Fruit fly (Drosophila melanogaster) whole organism, embryonic: ENCODE results near the gene rin.

ENCODE experiments used
- ATbp ChIP-seq: fragments of 200-800 bp; sonication (Bioruptor generic); optimal IDR thresholded peaks from 2 replicates; lab custom pipeline; 2017; ENCODE audit warnings: missing biosample characterization, mild to moderate bottlenecking, missing genetic modification characterization, missing genetic modification reagents
- CG10321 ChIP-seq: fragments of 200-800 bp; sonication (Bioruptor generic); IDR thresholded peaks from 2 replicates; pipeline ENCODE4 v1.3.6; 2022; ENCODE audit warnings: missing biosample characterization, missing genetic modification characterization
- CG11398 ChIP-seq: fragments of 200-800 bp; sonication (Bioruptor generic); optimal IDR thresholded peaks from 2 replicates; lab custom pipeline; 2016; ENCODE audit warnings: missing biosample characterization, missing genetic modification characterization
- CG11696 ChIP-seq: fragments of 200-800 bp; sonication (Bioruptor generic); IDR thresholded peaks from 2 replicates; pipeline ENCODE4 v1.3.6; 2022; ENCODE audit warnings: missing biosample characterization, missing genetic modification characterization
- CG15514 ChIP-seq: fragments of 200-800 bp; sonication (Bioruptor generic); optimal IDR thresholded peaks from 3 replicates; lab custom pipeline; 2017; ENCODE audit warnings: missing biosample characterization, missing genetic modification characterization, mild to moderate bottlenecking, moderate library complexity, missing genetic modification reagents
- CG15696 ChIP-seq: fragments of 200-800 bp; sonication (Bioruptor generic); optimal IDR thresholded peaks from 2 replicates; lab custom pipeline; 2019; ENCODE audit warnings: missing biosample characterization, mild to moderate bottlenecking, missing genetic modification characterization, moderate library complexity
- CG1792 ChIP-seq: fragments of 200-800 bp; sonication (Bioruptor generic); optimal IDR thresholded peaks from 2 replicates; lab custom pipeline; 2016; ENCODE audit warnings: missing biosample characterization, missing genetic modification characterization
- CG18262 ChIP-seq: fragments of 200-800 bp; optimal IDR thresholded peaks from 3 replicates; lab custom pipeline; 2019; ENCODE audit warnings: missing biosample characterization, mild to moderate bottlenecking, missing genetic modification characterization, moderate library complexity
- CG2712 ChIP-seq: fragments of 200-800 bp; optimal IDR thresholded peaks from 3 replicates; lab custom pipeline; 2019; ENCODE audit warnings: missing biosample characterization, mild to moderate bottlenecking, missing genetic modification characterization, moderate library complexity
- CG31224 ChIP-seq: fragments of 200-800 bp; sonication (Bioruptor generic); IDR thresholded peaks from 2 replicates; pipeline ENCODE4 v1.3.6; 2022; ENCODE audit warnings: missing biosample characterization, missing genetic modification characterization
- CG32772 ChIP-seq: fragments of 200-800 bp; sonication (Bioruptor generic); IDR thresholded peaks from 2 replicates; pipeline ENCODE4 v1.3.6; 2022; ENCODE audit warnings: missing biosample characterization, missing genetic modification characterization
- CG4854 ChIP-seq: fragments of 200-800 bp; sonication (Bioruptor generic); optimal IDR thresholded peaks from 2 replicates; lab custom pipeline; 2016; ENCODE audit warnings: missing biosample characterization, missing genetic modification characterization, inconsistent platforms
- CG6175 ChIP-seq: fragments of 200-800 bp; sonication (Bioruptor generic); IDR thresholded peaks from 3 replicates; pipeline ENCODE4 v1.3.6; 2022; ENCODE audit warnings: missing biosample characterization, missing genetic modification characterization
- CG6683 ChIP-seq: fragments of 200-800 bp; sonication (Bioruptor generic); optimal IDR thresholded peaks from 2 replicates; lab custom pipeline; 2017; ENCODE audit warnings: missing biosample characterization, mild to moderate bottlenecking, missing genetic modification characterization, missing genetic modification reagents
- CG7839 ChIP-seq: fragments of 200-800 bp; sonication (Bioruptor generic); optimal IDR thresholded peaks from 3 replicates; lab custom pipeline; 2018; ENCODE audit warnings: missing biosample characterization, mild to moderate bottlenecking, missing genetic modification characterization, moderate library complexity
- CG8359 ChIP-seq: fragments of 200-800 bp; sonication (Bioruptor generic); optimal IDR thresholded peaks from 2 replicates; lab custom pipeline; 2017; ENCODE audit warnings: missing biosample characterization, mild to moderate bottlenecking, missing genetic modification characterization, borderline replicate concordance
- CG9215 ChIP-seq: fragments of 200-800 bp; sonication (Bioruptor generic); IDR thresholded peaks from 2 replicates; pipeline ENCODE4 v1.3.6; 2022; ENCODE audit warnings: missing biosample characterization, missing genetic modification characterization
- CTCF ChIP-seq: fragments of 200-800 bp; sonication (Bioruptor generic); optimal IDR thresholded peaks from 2 replicates; lab custom pipeline; 2017; ENCODE audit warnings: missing biosample characterization, mild to moderate bottlenecking, missing genetic modification characterization, moderate library complexity
- CrebB ChIP-seq: fragments of 200-800 bp; sonication (Bioruptor generic); optimal IDR thresholded peaks from 3 replicates; lab custom pipeline; 2018; ENCODE audit warnings: missing biosample characterization, mild to moderate bottlenecking, missing genetic modification characterization
- Dll ChIP-seq: fragments of 200-800 bp; sonication (Bioruptor generic); IDR thresholded peaks from 4 replicates; pipeline ENCODE4 v1.3.6; 2022; ENCODE audit warnings: missing biosample characterization, missing genetic modification characterization; ENCODE audit not compliant: partially characterized antibody
- Dref ChIP-seq: fragments of 200-800 bp; sonication (Bioruptor generic); IDR thresholded peaks from 2 replicates; pipeline ENCODE4 v1.3.6; 2022; ENCODE audit warnings: missing biosample characterization, missing genetic modification characterization
- GATAe ChIP-seq: fragments of 200-800 bp; sonication (Bioruptor generic); conservative IDR thresholded peaks from 2 replicates; pipeline ENCODE4 v1.3.6; 2022; ENCODE audit warnings: missing biosample characterization, missing genetic modification characterization
- Gsc ChIP-seq: fragments of 200-800 bp; sonication (Bioruptor generic); IDR thresholded peaks from 2 replicates; pipeline ENCODE4 v1.3.6; 2022; ENCODE audit warnings: missing biosample characterization, missing genetic modification characterization
- H15 ChIP-seq: fragments of 200-800 bp; sonication (Bioruptor generic); IDR thresholded peaks from 3 replicates; pipeline ENCODE4 v1.3.6; 2022; ENCODE audit warnings: missing biosample characterization, missing genetic modification characterization
- Hr3 ChIP-seq: fragments of 200-800 bp; sonication (Bioruptor generic); optimal IDR thresholded peaks from 3 replicates; lab custom pipeline; 2016; ENCODE audit warnings: missing biosample characterization, missing genetic modification characterization
- Hsf ChIP-seq: fragments of 200-800 bp; sonication (Bioruptor generic); optimal IDR thresholded peaks from 3 replicates; lab custom pipeline; 2016; ENCODE audit warnings: missing biosample characterization, missing genetic modification characterization
- Kr ChIP-seq: fragments of 200-800 bp; sonication (Bioruptor generic); optimal IDR thresholded peaks from 2 replicates; lab custom pipeline; 2017; ENCODE audit warnings: missing biosample characterization, mild to moderate bottlenecking, missing genetic modification characterization
- Nf-YA ChIP-seq: fragments of 200-800 bp; sonication (Bioruptor generic); IDR thresholded peaks from 2 replicates; pipeline ENCODE4 v1.3.6; 2022; ENCODE audit warnings: missing biosample characterization, missing genetic modification characterization
- Sox102F ChIP-seq: fragments of 200-800 bp; sonication (Bioruptor generic); optimal IDR thresholded peaks from 2 replicates; lab custom pipeline; 2018; ENCODE audit warnings: missing biosample characterization, mild to moderate bottlenecking, missing genetic modification characterization, moderate library complexity
- TFAM ChIP-seq: fragments of 200-800 bp; sonication (Bioruptor generic); optimal IDR thresholded peaks from 2 replicates; lab custom pipeline; 2017; ENCODE audit warnings: missing biosample characterization, missing genetic modification characterization, inconsistent platforms
- al ChIP-seq: fragments of 200-800 bp; sonication (Bioruptor generic); IDR thresholded peaks from 2 replicates; pipeline ENCODE4 v1.3.6; 2022; ENCODE audit warnings: missing biosample characterization, missing genetic modification characterization
- corto ChIP-seq: fragments of 200-800 bp; sonication (Bioruptor generic); optimal IDR thresholded peaks from 2 replicates; lab custom pipeline; 2016; ENCODE audit warnings: missing biosample characterization, mild to moderate bottlenecking, missing genetic modification characterization, moderate library complexity
- crp ChIP-seq, 2 experiments: fragments of 200-800 bp; sonication (Bioruptor generic); optimal IDR thresholded peaks; 2 replicates in 1 of 2; 3 replicates in 1 of 2; lab custom pipeline; 2017; ENCODE audit warnings: missing biosample characterization in 2 of 2, missing genetic modification characterization in 2 of 2, mild to moderate bottlenecking in 1 of 2, moderate library complexity in 1 of 2
- dati ChIP-seq: fragments of 200-800 bp; sonication (Bioruptor generic); IDR thresholded peaks from 2 replicates; pipeline ENCODE4 v1.3.6; 2022; ENCODE audit warnings: missing biosample characterization, missing genetic modification characterization
- en ChIP-seq: fragments of 200-800 bp; sonication (Bioruptor generic); optimal IDR thresholded peaks from 2 replicates; lab custom pipeline; 2016; ENCODE audit warnings: missing biosample characterization, missing genetic modification characterization
- gcm ChIP-seq: fragments of 200-800 bp; sonication (Bioruptor generic); optimal IDR thresholded peaks from 2 replicates; lab custom pipeline; 2019; ENCODE audit warnings: missing biosample characterization, mild to moderate bottlenecking, missing genetic modification characterization, moderate library complexity
- gsb ChIP-seq: fragments of 200-800 bp; sonication (Bioruptor generic); IDR thresholded peaks from 2 replicates; pipeline ENCODE4 v1.3.6; 2022; ENCODE audit warnings: missing biosample characterization, missing genetic modification characterization
- her ChIP-seq: fragments of 200-800 bp; sonication (Bioruptor generic); optimal IDR thresholded peaks from 2 replicates; lab custom pipeline; 2016; ENCODE audit warnings: missing biosample characterization, missing genetic modification characterization
- lov ChIP-seq, 2 experiments: fragments of 200-800 bp in 1 of 2; fragments of >200 bp in 1 of 2; sonication (Bioruptor generic) in 1 of 2; IDR thresholded peaks in 1 of 2; optimal IDR thresholded peaks in 1 of 2; 2 replicates in 1 of 2; 3 replicates in 1 of 2; pipeline versions ENCODE4 v1.3.6 to Lab custom; 2017 to 2022; ENCODE audit warnings: missing biosample characterization in 1 of 2, missing genetic modification characterization in 1 of 2
- luna ChIP-seq: fragments of 200-800 bp; sonication (Bioruptor generic); optimal IDR thresholded peaks from 2 replicates; lab custom pipeline; 2016; ENCODE audit warnings: missing biosample characterization, missing genetic modification characterization
- pan ChIP-seq, 4 experiments: fragments of >200 bp in 3 of 4; fragments of 200-800 bp in 1 of 4; sonication (Bioruptor generic) in 1 of 4; optimal IDR thresholded peaks in 3 of 4; IDR thresholded peaks in 1 of 4; 2 replicates each; pipeline versions ENCODE4 v1.3.6 to Lab custom; 2017 to 2022; ENCODE audit warnings: missing biosample characterization in 2 of 4, missing genetic modification characterization in 2 of 4, mixed read lengths in 1 of 4
- prd ChIP-seq, 3 experiments: fragments of >200 bp in 2 of 3; fragments of 200-800 bp in 1 of 3; sonication (Bioruptor generic) in 1 of 3; optimal IDR thresholded peaks in 2 of 3; IDR thresholded peaks in 1 of 3; 2 replicates in 2 of 3; 3 replicates in 1 of 3; pipeline versions ENCODE4 v1.3.6 to Lab custom; 2017 to 2022; ENCODE audit warnings: missing biosample characterization in 1 of 3, missing genetic modification characterization in 1 of 3
- sima ChIP-seq: fragments of 200-800 bp; sonication (Bioruptor generic); optimal IDR thresholded peaks from 2 replicates; lab custom pipeline; 2016; ENCODE audit warnings: missing biosample characterization, missing genetic modification characterization
- sob ChIP-seq: fragments of 200-800 bp; sonication (Bioruptor generic); IDR thresholded peaks from 2 replicates; pipeline ENCODE4 v1.3.6; 2022; ENCODE audit warnings: missing biosample characterization, missing genetic modification characterization
- trem ChIP-seq: fragments of 200-800 bp; optimal IDR thresholded peaks from 3 replicates; lab custom pipeline; 2019; ENCODE audit warnings: missing biosample characterization, mild to moderate bottlenecking, missing genetic modification characterization, moderate library complexity
- tx ChIP-seq: fragments of 200-800 bp; sonication (Bioruptor generic); optimal IDR thresholded peaks from 2 replicates; lab custom pipeline; 2016; ENCODE audit warnings: missing biosample characterization, missing genetic modification characterization
- unc-4 ChIP-seq: fragments of 200-800 bp; sonication (Bioruptor generic); IDR thresholded peaks from 2 replicates; pipeline ENCODE4 v1.3.6; 2022; ENCODE audit warnings: missing biosample characterization, missing genetic modification characterization; ENCODE audit not compliant: partially characterized antibody

rin gene

DNA sequence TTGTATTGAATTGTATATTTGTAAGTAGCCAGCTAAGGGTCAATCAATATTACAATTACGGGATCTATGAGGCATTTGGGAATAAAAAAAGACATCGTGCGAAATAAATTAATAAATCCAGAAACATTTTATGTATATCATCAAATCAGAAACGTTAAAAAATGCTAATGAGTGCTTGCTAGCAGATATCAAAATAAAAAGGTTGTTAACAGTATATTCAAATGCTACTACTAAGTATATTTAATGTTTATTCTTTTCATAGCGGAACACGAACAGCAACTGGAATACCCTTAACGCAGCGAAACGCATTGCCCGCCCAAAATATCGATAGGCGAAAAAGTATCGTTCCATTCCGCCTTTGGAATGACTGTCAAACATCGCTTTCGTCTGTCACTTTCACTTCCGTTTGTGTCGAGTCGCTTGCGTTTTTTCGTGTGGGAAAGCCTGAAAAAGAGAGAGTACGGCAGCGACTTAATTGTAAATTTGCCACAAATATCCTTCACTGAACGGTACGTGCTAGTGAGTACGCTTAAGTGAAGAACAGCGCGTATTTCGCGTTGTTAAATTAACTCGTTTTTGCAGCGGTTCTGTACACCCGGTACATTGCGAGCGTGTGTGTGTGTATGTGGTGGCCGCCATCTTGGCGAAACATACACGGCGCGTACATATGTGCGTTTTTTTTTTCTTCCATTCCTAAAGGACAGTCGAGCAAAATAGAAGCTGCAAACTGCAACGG is 14.3 kb downstream of the rin start, which contains the start of gene B52 (continued):
- TF ChIP-seq GATAe (no peak), corto (no peak), Gsc (GFP tag; lab: Robert Waterston, UW) (no peak; the same call in 1 of the 2 replicates), Kr (GFP tag; lab: Kevin White, UChicago) (peak; percentile 45), Hr3 (peak; percentile 27), CG6683 (GFP tag; lab: Kevin White, UChicago) (peak; percentile 8), CG11398 (GFP tag; lab: Kevin White, UChicago) (peak; percentile 77), CG10321 (GFP tag; lab: Robert Waterston, UW) (0 out of 2 replicates have a peak, but pooled peaks have one; percentile 38), CG11696 (GFP tag; lab: Robert Waterston, UW) (no peak), en (GFP tag; lab: Kevin White, UChicago) (peak; percentile 57), luna (GFP tag; lab: Kevin White, UChicago) (peak; percentile 53), CG15696 (peak; percentile 10), unc-4 (GFP tag; lab: Robert Waterston, UW) (peak; percentile 45; the same call in 1 of the 2 replicates), CG1792 (GFP tag; lab: Kevin White, UChicago) (peak; percentile 24), CG15514 (peak; percentile 70), Nf-YA (GFP tag; lab: Robert Waterston, UW) (0 out of 2 replicates have a peak, but pooled peaks have one; percentile 35), crp (GFP tag; optimal IDR thresholded peaks at IDR 0.05; lab: Kevin White, UChicago) (peak in 1 of 2 experiments; percentile 20), Dref (GFP tag; lab: Robert Waterston, UW) (peak; percentile 80), lov (optimal IDR thresholded peaks at IDR 0.05; lab: Kevin White, UChicago) (no peak), lov (GFP tag; IDR thresholded peaks at IDR 0.05; lab: Robert Waterston, UW) (peak; percentile 69; the same call in 1 of the 3 replicates), CG32772 (GFP tag; lab: Robert Waterston, UW) (peak; percentile 32; the same call in 1 of the 2 replicates), H15 (peak; percentile 60; the same call in 2 of the 3 replicates), sima (GFP tag; lab: Kevin White, UChicago) (no peak), CG2712 (tag; lab: Kevin White, UChicago) (peak; percentile 42), gsb (GFP tag; lab: Robert Waterston, UW) (peak; percentile 70), trem (tag; lab: Kevin White, UChicago) (peak; percentile 54), CG8359 (GFP tag; lab: Kevin White, UChicago) (peak; percentile 51), CTCF (GFP tag; lab: Kevin White, UChicago) (no peak), gcm (GFP tag; lab: Kevin White, UChicago) (peak; percentile 78), ATbp (peak; percentile 54), CG31224 (GFP tag; lab: Robert Waterston, UW) (peak; percentile 43), TFAM (no peak), CG7839 (tag; lab: Kevin White, UChicago) (no peak), CG18262 (peak; percentile 32), CG4854 (no peak), tx (GFP tag; lab: Kevin White, UChicago) (no peak), pan (optimal IDR thresholded peaks at IDR 0.05; lab: Kevin White, UChicago) (no peak), pan (GFP tag; optimal IDR thresholded peaks at IDR 0.05 in 1 of 2, IDR thresholded peaks at IDR 0.05 in 1 of 2) (peak in 1 of 2 experiments; percentile 65), CG9215 (GFP tag; lab: Robert Waterston, UW) (peak; percentile 39; the same call in 1 of the 2 replicates), al (GFP tag; lab: Robert Waterston, UW) (peak; percentile 53; the same call in 1 of the 2 replicates), Sox102F (no peak), Dll (GFP tag; lab: Robert Waterston, UW) (0 out of 4 replicates have a peak, but pooled peaks have one; percentile 47), Hsf (GFP tag; lab: Kevin White, UChicago) (peak; percentile 65), CrebB (tag; lab: Kevin White, UChicago) (peak; percentile 80), dati (GFP tag; lab: Robert Waterston, UW) (0 out of 2 replicates have a peak, but pooled peaks have one; percentile 40), sob (GFP tag; lab: Robert Waterston, UW) (peak; percentile 57; the same call in 1 of the 2 replicates), CG6175 (GFP tag; lab: Robert Waterston, UW) (0 out of 3 replicates have a peak, but pooled peaks have one; percentile 37), her (GFP tag; lab: Kevin White, UChicago) (peak; percentile 71), prd (optimal IDR thresholded peaks at IDR 0.05; lab: Kevin White, UChicago) (no peak), prd (GFP tag; IDR thresholded peaks at IDR 0.05; lab: Robert Waterston, UW) (peak; percentile 66)
